Fruit fly (Drosophila melanogaster): Measurements from ENCODE around the gene Muc11A.

The Muc11A gene

DNA sequence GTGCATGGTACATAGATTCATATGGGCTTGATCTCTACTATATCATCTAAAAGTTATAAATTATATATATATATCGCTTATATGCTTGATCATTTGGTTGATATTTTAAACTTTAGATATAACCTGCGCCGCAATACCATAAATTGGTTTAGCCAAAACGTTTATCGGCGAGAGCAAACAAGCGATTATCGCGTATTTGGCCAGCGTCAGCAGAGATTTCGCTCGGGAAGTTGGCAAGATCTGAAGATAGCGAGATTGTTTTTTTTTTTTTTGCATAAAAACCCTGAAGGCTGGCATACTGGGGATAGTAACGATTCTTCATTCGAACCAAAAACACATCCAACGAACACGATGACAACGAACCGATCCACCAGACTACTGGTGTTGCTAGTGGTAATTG is at the start of gene Muc11A:
Gene Muc11A, plus strand, starts transcription at position 301 of the 400 bp plus-strand sequence.
- no peak for TF ChIP-seq Snoo (tag; optimal IDR thresholded peaks at IDR 0.05)

- TF ChIP-seq Pif1B (GFP tag; optimal IDR thresholded peaks at IDR 0.05), result no peak
- no peak for TF ChIP-seq CG34367 (tag; optimal IDR thresholded peaks at IDR 0.05)
- TF ChIP-seq EcR (GFP tag; optimal IDR thresholded peaks at IDR 0.05), result peak; percentile 98
- no peak for TF ChIP-seq Snoo (tag; optimal IDR thresholded peaks at IDR 0.05)
- TF ChIP-seq Ets98B (GFP tag; IDR thresholded peaks at IDR 0.05), result no peak
- no peak for TF ChIP-seq CG12605 (GFP tag; IDR thresholded peaks at IDR 0.05)
- TF ChIP-seq CG9948 (tag; optimal IDR thresholded peaks at IDR 0.05), result no peak
These were observed 47.2 kb upstream of the Muc11A start, which contains the start of the genes CG1492 and regucalcin for dm6 chrX:12012149-12013097. CG1492 (minus strand) TSS chrX:12012211. regucalcin (plus strand) TSS chrX:12012377.

dm6 chrX:12013098-12013493 is 46.5 kb upstream of the Muc11A start:
- no peak for TF ChIP-seq Ets98B (GFP tag; IDR thresholded peaks at IDR 0.05)
- no peak for TF ChIP-seq CG9948 (tag; optimal IDR thresholded peaks at IDR 0.05)
- no peak for TF ChIP-seq Pif1A (GFP tag; optimal IDR thresholded peaks at IDR 0.05)
- no peak for TF ChIP-seq fd96Ca (GFP tag; IDR thresholded peaks at IDR 0.05)
- TF ChIP-seq Pif1B (GFP tag; optimal IDR thresholded peaks at IDR 0.05), result no peak
- TF ChIP-seq CG10348 (GFP tag; IDR thresholded peaks at IDR 0.05), result no peak

DNA sequence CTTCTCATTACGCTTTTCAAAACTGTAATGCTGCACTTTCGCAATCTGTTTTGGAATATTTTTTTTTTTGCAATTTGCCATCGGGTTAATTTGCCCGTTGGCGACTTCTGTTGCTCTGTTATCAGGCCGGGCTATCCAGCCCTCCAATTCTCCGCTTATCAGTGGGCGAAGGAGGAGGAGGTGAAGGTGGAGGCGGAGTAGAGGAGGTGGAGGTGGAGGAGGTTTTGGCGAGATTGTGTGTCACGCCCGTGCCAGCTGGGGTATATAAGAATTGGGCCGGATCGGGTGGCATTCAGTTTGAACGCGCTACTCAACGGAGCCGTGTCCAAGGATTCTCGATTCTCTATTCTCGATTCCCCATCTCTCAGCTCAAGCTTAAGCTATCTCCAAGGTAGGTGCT is 45.5 kb upstream of the Muc11A start:
- TF ChIP-seq rn (GFP tag; IDR thresholded peaks at IDR 0.05) (no peak), gl (tag; optimal IDR thresholded peaks at IDR 0.05) (no peak), D1 (tag; optimal IDR thresholded peaks at IDR 0.05) (no peak), CG12605 (GFP tag; IDR thresholded peaks at IDR 0.05) (no peak), Pif1A (GFP tag; optimal IDR thresholded peaks at IDR 0.05) (no peak), CG32121 (GFP tag; IDR thresholded peaks at IDR 0.05) (no peak), CG8159 (tag; optimal IDR thresholded peaks at IDR 0.05) (no peak), fd96Ca (GFP tag; IDR thresholded peaks at IDR 0.05) (no peak), CG9948 (tag; optimal IDR thresholded peaks at IDR 0.05) (no peak), CG34367 (tag; optimal IDR thresholded peaks at IDR 0.05) (no peak), CG13204 (GFP tag; optimal IDR thresholded peaks at IDR 0.05) (no peak), EcR (GFP tag; optimal IDR thresholded peaks at IDR 0.05) (no peak), CG14655 (GFP tag; optimal IDR thresholded peaks at IDR 0.05) (no peak)

dm6 chrX:12014800-12015389 is 44.7 kb upstream of the Muc11A start:
- peak; percentile 28 for TF ChIP-seq CG9948 (tag; optimal IDR thresholded peaks at IDR 0.05)
- TF ChIP-seq CG13204 (GFP tag; optimal IDR thresholded peaks at IDR 0.05), result no peak
- TF ChIP-seq CG8159 (tag; optimal IDR thresholded peaks at IDR 0.05), result peak; percentile 64
- peak; percentile 77 for TF ChIP-seq Pif1B (GFP tag; optimal IDR thresholded peaks at IDR 0.05)
- TF ChIP-seq CG8301 (tag; optimal IDR thresholded peaks at IDR 0.05), result peak; percentile 20
- TF ChIP-seq fd96Ca (GFP tag; IDR thresholded peaks at IDR 0.05), result no peak
- TF ChIP-seq D1 (tag; optimal IDR thresholded peaks at IDR 0.05), result no peak
- TF ChIP-seq CG34367 (tag; optimal IDR thresholded peaks at IDR 0.05), result peak; percentile 37
- peak; percentile 69 for TF ChIP-seq EcR (GFP tag; optimal IDR thresholded peaks at IDR 0.05)
- peak; percentile 35 for TF ChIP-seq gl (tag; optimal IDR thresholded peaks at IDR 0.05)
- TF ChIP-seq CG10348 (GFP tag; IDR thresholded peaks at IDR 0.05), result no peak
- peak; percentile 45 for TF ChIP-seq CG15710 (tag; optimal IDR thresholded peaks at IDR 0.05)
- peak; percentile 70 for TF ChIP-seq Pif1A (GFP tag; optimal IDR thresholded peaks at IDR 0.05)
- TF ChIP-seq CG4496 (GFP tag; IDR thresholded peaks at IDR 0.05), result 0 out of 3 replicates have a peak, but pooled peaks have one; percentile 30
- no peak for TF ChIP-seq rn (GFP tag; IDR thresholded peaks at IDR 0.05)
- TF ChIP-seq CG14655 (GFP tag; optimal IDR thresholded peaks at IDR 0.05), result no peak
- TF ChIP-seq Ets98B (GFP tag; IDR thresholded peaks at IDR 0.05), result peak; percentile 63
- TF ChIP-seq CG32121 (GFP tag; IDR thresholded peaks at IDR 0.05), result peak; percentile 48
- peak; percentile 65 for TF ChIP-seq Snoo (tag; optimal IDR thresholded peaks at IDR 0.05)
- TF ChIP-seq CG12605 (GFP tag; IDR thresholded peaks at IDR 0.05), result peak; percentile 52; the same call in 1 of the 2 replicates
- peak; percentile 55 for TF ChIP-seq CG17806 (tag; optimal IDR thresholded peaks at IDR 0.05)

- TF ChIP-seq EcR (GFP tag; optimal IDR thresholded peaks at IDR 0.05) (no peak), Snoo (tag; optimal IDR thresholded peaks at IDR 0.05) (no peak), CG12605 (GFP tag; IDR thresholded peaks at IDR 0.05) (no peak), CG17806 (tag; optimal IDR thresholded peaks at IDR 0.05) (no peak), CG15710 (tag; optimal IDR thresholded peaks at IDR 0.05) (no peak), CG13204 (GFP tag; optimal IDR thresholded peaks at IDR 0.05) (no peak), Pif1B (GFP tag; optimal IDR thresholded peaks at IDR 0.05) (no peak), CG8159 (tag; optimal IDR thresholded peaks at IDR 0.05) (no peak), fd96Ca (GFP tag; IDR thresholded peaks at IDR 0.05) (no peak), gl (tag; optimal IDR thresholded peaks at IDR 0.05) (no peak), D1 (tag; optimal IDR thresholded peaks at IDR 0.05) (no peak), CG10348 (GFP tag; IDR thresholded peaks at IDR 0.05) (no peak), Pif1A (GFP tag; optimal IDR thresholded peaks at IDR 0.05) (no peak), Ets98B (GFP tag; IDR thresholded peaks at IDR 0.05) (no peak), CG34367 (tag; optimal IDR thresholded peaks at IDR 0.05) (no peak), rn (GFP tag; IDR thresholded peaks at IDR 0.05) (no peak), CG9948 (tag; optimal IDR thresholded peaks at IDR 0.05) (no peak), CG32121 (GFP tag; IDR thresholded peaks at IDR 0.05) (no peak)
These were observed 41.7 kb upstream of the Muc11A start, which contains the start of gene Chrac-16 for dm6 chrX:12017815-12018439. Chrac-16 (minus strand) TSS chrX:12017961.
